Worm (Caenorhabditis elegans): ENCODE measurements around the gene srlf-18.

ce11 chrIV:11146962-11147470 is 45.7 kb upstream of the srlf-18 start, which contains the start of gene pigq-1:
- TF ChIP-seq nhr-237 (tag; optimal IDR thresholded peaks at IDR 0.05) (no peak), Y116A8C.19 (tag; optimal IDR thresholded peaks at IDR 0.05; ENCODE audit: borderline replicate concordance) (no peak), fkh-10 (GFP tag; optimal IDR thresholded peaks at IDR 0.05) (no peak), unc-130 (tag; optimal IDR thresholded peaks at IDR 0.05) (no peak), nhr-28 (tag; optimal IDR thresholded peaks at IDR 0.05) (no peak), snpc-4 (tag; optimal IDR thresholded peaks at IDR 0.05) (no peak), dpl-1 (GFP tag; optimal IDR thresholded peaks at IDR 0.05) (no peak)

Measured in whole organism, L1 larva.